2 fruit fly cellular contexts compared by ENCODE assay signal in genomic region chr3R:19362879-19363278, dm6.
A peak's percentile ranks its signal among the peaks of the same experiment; 100 is the strongest.
TF ChIP-seq lines count a peak whose summit lies in the region.

No protein-coding gene starts in this region.

TF ChIP-seq in whole organism, prepupa, 60 proteins besides CTCF, POLR2A, EP300 and RAD21:
- TF ChIP-seq Hr4 (GFP tag; optimal IDR thresholded peaks at IDR 0.05; lab: Kevin White, UChicago) = peak; percentile 15
- peak; percentile 23 for TF ChIP-seq CG8632 (GFP tag; optimal IDR thresholded peaks at IDR 0.05; lab: Kevin White, UChicago)
- peak; percentile 55 for TF ChIP-seq Met (GFP tag; optimal IDR thresholded peaks at IDR 0.05; lab: Kevin White, UChicago)
- peak; percentile 35 for TF ChIP-seq OdsH (GFP tag; optimal IDR thresholded peaks at IDR 0.05; lab: Kevin White, UChicago)
- TF ChIP-seq Eip78C (GFP tag; lab: Kevin White, UChicago) = peak; percentile 36
- peak; percentile 35 for TF ChIP-seq Hr39 (GFP tag; optimal IDR thresholded peaks at IDR 0.05; lab: Kevin White, UChicago)
- peak; percentile 21 for TF ChIP-seq CG6792 (GFP tag; optimal IDR thresholded peaks at IDR 0.05; lab: Kevin White, UChicago)
- TF ChIP-seq CG11902 (GFP tag; optimal IDR thresholded peaks at IDR 0.05; lab: Kevin White, UChicago) = no peak
- peak; percentile 20 for TF ChIP-seq achi (GFP tag; optimal IDR thresholded peaks at IDR 0.05; lab: Kevin White, UChicago)
- no peak for TF ChIP-seq CG10669 (GFP tag; optimal IDR thresholded peaks at IDR 0.05; lab: Kevin White, UChicago)
- peak; percentile 50 for TF ChIP-seq CG34406 (GFP tag; optimal IDR thresholded peaks at IDR 0.05; lab: Kevin White, UChicago)
- TF ChIP-seq pdm3 (GFP tag; optimal IDR thresholded peaks at IDR 0.05; lab: Kevin White, UChicago) = peak; percentile 30
- TF ChIP-seq lz (GFP tag; optimal IDR thresholded peaks at IDR 0.05; lab: Kevin White, UChicago) = peak; percentile 41
- TF ChIP-seq Sox15 (GFP tag; optimal IDR thresholded peaks at IDR 0.05; lab: Kevin White, UChicago) = no peak
- TF ChIP-seq eg (GFP tag; IDR thresholded peaks at IDR 0.05; lab: Robert Waterston, UW) = no peak
- no peak for TF ChIP-seq Gug (GFP tag; IDR thresholded peaks at IDR 0.05; lab: Robert Waterston, UW)
- peak; percentile 38 for TF ChIP-seq acj6 (GFP tag; optimal IDR thresholded peaks at IDR 0.05; lab: Kevin White, UChicago)
- no peak for TF ChIP-seq CG4318 (GFP tag; optimal IDR thresholded peaks at IDR 0.05; lab: Kevin White, UChicago)
- peak; percentile 17 for TF ChIP-seq CG31627 (GFP tag; optimal IDR thresholded peaks at IDR 0.05; lab: Kevin White, UChicago)
- peak; percentile 28 for TF ChIP-seq Blimp-1 (GFP tag; optimal IDR thresholded peaks at IDR 0.05; lab: Kevin White, UChicago)
- peak; percentile 44 for TF ChIP-seq Eip75B (GFP tag; optimal IDR thresholded peaks at IDR 0.05; lab: Kevin White, UChicago)
- TF ChIP-seq esn (GFP tag; optimal IDR thresholded peaks at IDR 0.05; lab: Kevin White, UChicago) = peak; percentile 53
- TF ChIP-seq Sox102F (GFP tag; optimal IDR thresholded peaks at IDR 0.05; lab: Kevin White, UChicago) = peak; percentile 45
- peak; percentile 32 for TF ChIP-seq Smox (GFP tag; optimal IDR thresholded peaks at IDR 0.05; lab: Kevin White, UChicago)
- peak; percentile 12 for TF ChIP-seq CG32006 (GFP tag; optimal IDR thresholded peaks at IDR 0.05; lab: Kevin White, UChicago)
TF ChIP-seq in whole organism, prepupa: peak in this region for 19.

TF ChIP-seq in whole organism, pupa, 21 proteins besides CTCF, POLR2A, EP300 and RAD21:
- TF ChIP-seq CG14655 (GFP tag; optimal IDR thresholded peaks at IDR 0.05; lab: Kevin White, UChicago) = no peak
- peak; percentile 6 for TF ChIP-seq Snoo (tag; optimal IDR thresholded peaks at IDR 0.05; lab: Kevin White, UChicago)
- no peak for TF ChIP-seq CG10348 (GFP tag; IDR thresholded peaks at IDR 0.05; lab: Robert Waterston, UW)
TF ChIP-seq in whole organism, pupa: peak in this region for 1.
